Worm (Caenorhabditis elegans): ENCODE data around the gene C12D8.21.

ce11 chrV:10225610-10226009 is 15.4 kb downstream of the C12D8.21 start, which contains the start of gene daf-36:
- no peak for TF ChIP-seq ceh-18 (tag; optimal IDR thresholded peaks at IDR 0.05)
- no peak for TF ChIP-seq fkh-6 (tag; optimal IDR thresholded peaks at IDR 0.05)
- TF ChIP-seq ceh-9 (tag; optimal IDR thresholded peaks at IDR 0.05) = no peak
- TF ChIP-seq nhr-11 (tag; optimal IDR thresholded peaks at IDR 0.05) = no peak
- TF ChIP-seq nfya-1 (tag; optimal IDR thresholded peaks at IDR 0.05) = no peak
- TF ChIP-seq pqm-1 (tag; optimal IDR thresholded peaks at IDR 0.05) = no peak
- no peak for TF ChIP-seq elt-2 (tag; optimal IDR thresholded peaks at IDR 0.05)
- TF ChIP-seq pha-4 (tag; optimal IDR thresholded peaks at IDR 0.05) = no peak
- no peak for TF ChIP-seq che-1 (tag; optimal IDR thresholded peaks at IDR 0.05)
